Fruit fly (Drosophila melanogaster) whole organism, wandering third instar larva: ENCODE data around the gene sit.

Source experiments
- Myc ChIP-seq: fragments of >200 bp; optimal IDR thresholded peaks from 2 replicates; lab custom pipeline; 2017
- OdsH ChIP-seq: fragments of 200-800 bp; sonication (Bioruptor generic); optimal IDR thresholded peaks from 2 replicates; lab custom pipeline; 2016; ENCODE audit warnings: missing biosample characterization, mild to moderate bottlenecking, missing genetic modification characterization
- dl ChIP-seq, 2 experiments: fragments of 175-275, 200-275 bp in 1 of 2; fragments of 200-275 bp in 1 of 2; sonication (Bioruptor generic); optimal IDR thresholded peaks; lab custom pipeline; 2018; ENCODE audit warnings: mild to moderate bottlenecking in 2 of 2, missing biosample characterization in 2 of 2, missing genetic modification characterization in 2 of 2, moderate library complexity in 2 of 2; ENCODE audit not compliant: partially characterized antibody in 2 of 2, insufficient read depth in 1 of 2
- tai ChIP-seq: sonication (Bioruptor generic); optimal IDR thresholded peaks from 2 replicates; lab custom pipeline; 2016; ENCODE audit warnings: missing biosample characterization, missing genetic modification characterization
- usp ChIP-seq: fragments of >200 bp; optimal IDR thresholded peaks from 2 replicates; lab custom pipeline; 2017; ENCODE audit warnings: missing biosample characterization, missing genetic modification characterization

- TF ChIP-seq OdsH (GFP tag; lab: Kevin White, UChicago) (no peak), dl (GFP tag; optimal IDR thresholded peaks at IDR 0.05; lab: Kevin White, UChicago; ENCODE audit: insufficient read depth in 1 of 2, partially characterized antibody in 2 of 2) (no peak), tai (no peak), usp (GFP tag; lab: Kevin White, UChicago) (no peak), Myc (lab: Kevin White, UChicago) (no peak)
Measured at dm6 chr3R:22562502-22562901, at the start of gene sit.
